Worm (Caenorhabditis elegans) whole organism, L4 larva: Measurements from ENCODE around the gene jmjd-3.1.

Experiments used
- F26F4.8 ChIP-seq: fragments of 200-800 bp; sonication (Bioruptor generic); conservative IDR thresholded peaks from 2 replicates; pipeline ENCODE4 v1.3.6; 2022; ENCODE audit warnings: missing genetic modification characterization, missing compliant biosample characterization
- F37D6.2 ChIP-seq: sonication (generic microtip); optimal IDR thresholded peaks from 2 replicates; lab custom pipeline; 2016; ENCODE audit warnings: mild to moderate bottlenecking, missing genetic modification characterization, missing compliant biosample characterization
- F44E2.7 ChIP-seq: fragments of 200-800 bp; sonication (Bioruptor generic); IDR thresholded peaks from 2 replicates; pipeline ENCODE4 v2.1.2; 2022; ENCODE audit warnings: missing genetic modification characterization, missing compliant biosample characterization
- R02D3.7 ChIP-seq: fragments of 150-350 bp; sonication (generic microtip); optimal IDR thresholded peaks from 3 replicates; lab custom pipeline; 2014; ENCODE audit warnings: missing biosample characterization, missing genetic modification characterization
- T26A8.4 ChIP-seq: fragments of 200-800 bp; sonication (Bioruptor generic); IDR thresholded peaks from 2 replicates; pipeline ENCODE4 v1.3.6; 2022; ENCODE audit warnings: missing genetic modification characterization, missing compliant biosample characterization
- Y105C5A.15 ChIP-seq: fragments of 200-800 bp; sonication (Bioruptor generic); IDR thresholded peaks from 2 replicates; pipeline ENCODE4 v1.3.6; 2022; ENCODE audit warnings: missing genetic modification characterization, missing compliant biosample characterization
- Y48G9A.11 ChIP-seq: fragments of 200-800 bp; sonication (Bioruptor generic); IDR thresholded peaks from 2 replicates; pipeline ENCODE4 v1.3.6; 2022; ENCODE audit warnings: missing genetic modification reagents, missing genetic modification characterization, missing compliant biosample characterization
- Y75B8A.6 ChIP-seq: fragments of 200-800 bp; sonication (Bioruptor generic); IDR thresholded peaks from 2 replicates; pipeline ENCODE4 v1.3.6; 2022; ENCODE audit warnings: missing genetic modification reagents, missing genetic modification characterization, missing compliant biosample characterization
- ZK546.5 ChIP-seq, 2 experiments: sonication (generic microtip); optimal IDR thresholded peaks; 2 replicates each; lab custom pipeline; 2017; ENCODE audit warnings: missing biosample characterization in 2 of 2, missing genetic modification characterization in 2 of 2
- aha-1 ChIP-seq: fragments of 150-350 bp; peaks from one replicate; lab custom pipeline; 2014; ENCODE audit warnings: missing biosample characterization, missing genetic modification characterization
- arid-1 ChIP-seq: fragments of 200-800 bp; sonication (Bioruptor generic); conservative IDR thresholded peaks from 2 replicates; pipeline ENCODE4 v1.3.6; 2022; ENCODE audit warnings: missing genetic modification reagents, missing genetic modification characterization, missing compliant biosample characterization
- ceh-44 ChIP-seq: fragments of 200-800 bp; sonication (Bioruptor generic); IDR thresholded peaks from 2 replicates; pipeline ENCODE4 v1.3.6; 2022; ENCODE audit warnings: missing genetic modification reagents, missing genetic modification characterization, missing compliant biosample characterization
- ceh-62 ChIP-seq: sonication (generic microtip); optimal IDR thresholded peaks from 2 replicates; lab custom pipeline; 2017; ENCODE audit warnings: missing biosample characterization, missing genetic modification characterization
- daf-12 ChIP-seq: fragments of 150-350 bp; optimal IDR thresholded peaks from 2 replicates; lab custom pipeline; 2014; ENCODE audit warnings: missing biosample characterization, missing genetic modification reagents, missing genetic modification characterization
- daf-16 ChIP-seq, 3 experiments: sonication (generic microtip); optimal IDR thresholded peaks; 2 replicates each; lab custom pipeline; 2016 to 2017; ENCODE audit warnings: missing genetic modification characterization in 3 of 3, missing genetic modification reagents in 3 of 3, mild to moderate bottlenecking in 2 of 3, missing compliant biosample characterization in 2 of 3, missing biosample characterization in 1 of 3, moderate library complexity in 1 of 3
- daf-19 ChIP-seq: fragments of 200-800 bp; sonication (Bioruptor generic); conservative IDR thresholded peaks from 2 replicates; pipeline ENCODE4 v1.3.6; 2022; ENCODE audit warnings: missing genetic modification characterization, missing compliant biosample characterization
- daf-8 ChIP-seq: fragments of 200-800 bp; sonication (Bioruptor generic); IDR thresholded peaks from 2 replicates; pipeline ENCODE4 v1.3.6; 2022; ENCODE audit warnings: missing genetic modification characterization, missing compliant biosample characterization
- dmd-8 ChIP-seq: fragments of 200-800 bp; sonication (Bioruptor generic); IDR thresholded peaks from 2 replicates; pipeline ENCODE4 v1.3.6; 2022; ENCODE audit warnings: missing genetic modification characterization, missing compliant biosample characterization
- dmd-9 ChIP-seq: fragments of 200-800 bp; sonication (Bioruptor generic); IDR thresholded peaks from 2 replicates; pipeline ENCODE4 v1.3.6; 2022; ENCODE audit warnings: missing genetic modification reagents, missing genetic modification characterization, missing compliant biosample characterization
- dpl-1 ChIP-seq: fragments of 150-350 bp; optimal IDR thresholded peaks from 2 replicates; lab custom pipeline; 2014; ENCODE audit warnings: missing biosample characterization, missing genetic modification reagents, missing genetic modification characterization
- fkh-10 ChIP-seq: fragments of 150-350 bp; optimal IDR thresholded peaks from 2 replicates; lab custom pipeline; 2014; ENCODE audit warnings: missing biosample characterization, missing genetic modification reagents, missing genetic modification characterization
- fos-1 ChIP-seq: fragments of 150-350 bp; optimal IDR thresholded peaks from 2 replicates; lab custom pipeline; 2014; ENCODE audit warnings: missing biosample characterization, missing genetic modification characterization
- gei-8 ChIP-seq: fragments of 200-800 bp; sonication (Bioruptor generic); optimal IDR thresholded peaks from 2 replicates; lab custom pipeline; 2018; ENCODE audit warnings: mild to moderate bottlenecking, missing genetic modification characterization, missing compliant biosample characterization
- lin-15B ChIP-seq: fragments of 150-350 bp; sonication (generic microtip); optimal IDR thresholded peaks from 3 replicates; lab custom pipeline; 2014; ENCODE audit warnings: missing biosample characterization, missing genetic modification characterization
- lin-29 ChIP-seq: fragments of 200-800 bp; sonication (Bioruptor generic); IDR thresholded peaks from 2 replicates; pipeline ENCODE4 v1.3.6; 2022; ENCODE audit warnings: missing genetic modification reagents, missing genetic modification characterization, missing compliant biosample characterization
- lin-39 ChIP-seq: fragments of 150-350 bp; optimal IDR thresholded peaks from 2 replicates; lab custom pipeline; 2014; ENCODE audit warnings: missing biosample characterization, missing genetic modification reagents, missing genetic modification characterization
- lsy-2 ChIP-seq, 2 experiments: fragments of 150-350 bp in 1 of 2; sonication (generic microtip) in 1 of 2; optimal IDR thresholded peaks; 2 replicates each; lab custom pipeline; 2014 to 2017; ENCODE audit warnings: missing biosample characterization in 2 of 2, missing genetic modification characterization in 2 of 2
- mdl-1 ChIP-seq, 2 experiments: fragments of 150-350 bp in 1 of 2; sonication (generic microtip) in 1 of 2; optimal IDR thresholded peaks; 2 replicates each; lab custom pipeline; 2014 to 2017; ENCODE audit warnings: missing biosample characterization in 2 of 2, missing genetic modification characterization in 2 of 2
- mep-1 ChIP-seq: fragments of 150-350 bp; sonication (generic microtip); optimal IDR thresholded peaks from 3 replicates; lab custom pipeline; 2014; ENCODE audit warnings: missing biosample characterization, missing genetic modification characterization
- mxl-2 ChIP-seq: fragments of 200-800 bp; sonication (Bioruptor generic); conservative IDR thresholded peaks from 2 replicates; pipeline ENCODE4 v1.3.6; 2022; ENCODE audit warnings: missing genetic modification reagents, missing genetic modification characterization, missing compliant biosample characterization
- nhr-10 ChIP-seq: fragments of 150-350 bp; optimal IDR thresholded peaks from 2 replicates; lab custom pipeline; 2014; ENCODE audit warnings: missing biosample characterization, missing genetic modification characterization
- nhr-102 ChIP-seq: sonication (generic microtip); optimal IDR thresholded peaks from 2 replicates; lab custom pipeline; 2016; ENCODE audit warnings: mild to moderate bottlenecking, missing genetic modification characterization, moderate library complexity, missing compliant biosample characterization
- nhr-42 ChIP-seq: fragments of 200-800 bp; sonication (Bioruptor generic); IDR thresholded peaks from 2 replicates; pipeline ENCODE4 v1.3.6; 2022; ENCODE audit warnings: missing genetic modification characterization, missing compliant biosample characterization
- nhr-48 ChIP-seq: sonication (generic microtip); optimal IDR thresholded peaks from 2 replicates; lab custom pipeline; 2016; ENCODE audit warnings: mild to moderate bottlenecking, missing genetic modification characterization, missing compliant biosample characterization
- nhr-6 ChIP-seq: fragments of 150-350 bp; optimal IDR thresholded peaks from 2 replicates; lab custom pipeline; 2014; ENCODE audit warnings: missing biosample characterization, missing genetic modification characterization
- nhr-77 ChIP-seq: fragments of 150-350 bp; optimal IDR thresholded peaks from 2 replicates; lab custom pipeline; 2014; ENCODE audit warnings: missing biosample characterization, missing genetic modification characterization
- pha-4 ChIP-seq, 2 experiments: fragments of 150-350 bp in 1 of 2; fragments of 200-800 bp in 1 of 2; sonication (Bioruptor generic) in 1 of 2; IDR thresholded peaks in 1 of 2; optimal IDR thresholded peaks in 1 of 2; 2 replicates each; pipeline versions ENCODE4 v1.3.6 to Lab custom; 2014 to 2022; ENCODE audit warnings: missing genetic modification characterization in 2 of 2, missing genetic modification reagents in 2 of 2, missing biosample characterization in 1 of 2, missing compliant biosample characterization in 1 of 2
- php-3 ChIP-seq: fragments of 200-800 bp; sonication (Bioruptor generic); IDR thresholded peaks from 2 replicates; pipeline ENCODE4 v1.3.6; 2022; ENCODE audit warnings: missing genetic modification reagents, missing genetic modification characterization, missing compliant biosample characterization
- pqm-1 ChIP-seq: sonication (generic microtip); optimal IDR thresholded peaks from 2 replicates; lab custom pipeline; 2017; ENCODE audit warnings: missing biosample characterization, missing genetic modification characterization
- saeg-2 ChIP-seq: fragments of 200-800 bp; sonication (Bioruptor generic); IDR thresholded peaks from 2 replicates; pipeline ENCODE4 v1.3.6; 2022; ENCODE audit warnings: missing genetic modification reagents, missing genetic modification characterization, missing compliant biosample characterization
- sdz-12 ChIP-seq: fragments of 200-800 bp; sonication (Bioruptor generic); optimal IDR thresholded peaks from 2 replicates; lab custom pipeline; 2018; ENCODE audit warnings: mild to moderate bottlenecking, missing genetic modification characterization, missing compliant biosample characterization
- set-16 ChIP-seq: fragments of 200-800 bp; sonication (Bioruptor generic); IDR thresholded peaks from 2 replicates; pipeline ENCODE4 v1.3.6; 2022; ENCODE audit warnings: missing genetic modification reagents, missing genetic modification characterization, missing compliant biosample characterization
- snpc-1.2 ChIP-seq: fragments of 200-800 bp; sonication (Bioruptor generic); IDR thresholded peaks from 2 replicates; pipeline ENCODE4 v1.3.6; 2022; ENCODE audit warnings: missing genetic modification reagents, missing genetic modification characterization, missing compliant biosample characterization
- snpc-4 ChIP-seq: fragments of 150-350 bp; optimal IDR thresholded peaks from 2 replicates; lab custom pipeline; 2014; ENCODE audit warnings: missing biosample characterization, missing genetic modification characterization
- tag-97 ChIP-seq: fragments of 200-800 bp; sonication (Bioruptor generic); IDR thresholded peaks from 2 replicates; pipeline ENCODE4 v1.3.6; 2022; ENCODE audit warnings: missing genetic modification characterization, missing compliant biosample characterization
- tra-1 ChIP-seq: fragments of 200-800 bp; sonication (Bioruptor generic); IDR thresholded peaks from 2 replicates; pipeline ENCODE4 v1.3.6; 2022; ENCODE audit warnings: missing genetic modification reagents, missing genetic modification characterization, missing compliant biosample characterization
- unc-130 ChIP-seq: sonication (generic microtip); optimal IDR thresholded peaks from 2 replicates; lab custom pipeline; 2016; ENCODE audit warnings: missing genetic modification reagents, missing genetic modification characterization, missing compliant biosample characterization
- unc-39 ChIP-seq: sonication (generic microtip); optimal IDR thresholded peaks from 2 replicates; lab custom pipeline; 2017; ENCODE audit warnings: missing biosample characterization, missing genetic modification characterization
- zfp-3 ChIP-seq: fragments of 200-800 bp; sonication (Bioruptor generic); conservative IDR thresholded peaks from 2 replicates; pipeline ENCODE4 v1.3.6; 2022; ENCODE audit warnings: missing genetic modification reagents, missing genetic modification characterization, missing compliant biosample characterization
- zip-11 ChIP-seq: fragments of 200-800 bp; sonication (Bioruptor generic); IDR thresholded peaks from 2 replicates; pipeline ENCODE4 v1.3.6; 2022; ENCODE audit warnings: missing genetic modification characterization, missing compliant biosample characterization
- ztf-11 ChIP-seq: fragments of 150-350 bp; optimal IDR thresholded peaks from 2 replicates; lab custom pipeline; 2014; ENCODE audit warnings: missing biosample characterization, missing genetic modification characterization
- ztf-7 ChIP-seq: fragments of 150-350 bp; optimal IDR thresholded peaks from 2 replicates; lab custom pipeline; 2014; ENCODE audit warnings: missing biosample characterization, missing genetic modification characterization

Gene jmjd-3.1

DNA sequence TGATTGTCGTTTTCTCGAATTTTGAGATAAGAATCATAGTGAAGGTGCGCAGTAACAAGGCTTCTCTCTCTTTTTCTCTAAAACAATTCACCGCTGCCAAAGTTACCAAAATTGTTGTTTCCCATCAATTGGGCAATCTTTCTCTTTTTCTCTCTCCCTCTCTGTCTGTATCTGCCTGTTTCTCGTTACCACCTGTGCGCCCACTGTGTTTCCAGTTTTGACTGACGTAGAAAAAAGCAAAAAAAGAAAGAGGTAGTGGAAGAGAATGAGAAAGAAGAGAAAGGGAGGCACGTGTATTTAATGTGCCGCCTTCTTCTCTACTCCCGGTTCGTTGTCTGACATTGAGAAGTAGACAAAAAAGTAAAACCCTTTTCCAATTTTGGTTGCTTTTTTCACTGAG lies 20.7 kb upstream of the jmjd-3.1 start (continued):
- TF ChIP-seq T26A8.4 (GFP tag; lab: Robert Waterston, UW) = peak; percentile 71
- TF ChIP-seq zip-11 (GFP tag; lab: Robert Waterston, UW) = no peak
- TF ChIP-seq nhr-42 (GFP tag; lab: Robert Waterston, UW) = no peak
- no peak for TF ChIP-seq gei-8 (GFP tag; lab: Kevin White, UChicago)
- 0 out of 2 replicates have a peak, but pooled peaks have one; percentile 24 for TF ChIP-seq arid-1
- TF ChIP-seq R02D3.7 (tag; lab: Kevin White, UChicago) = no peak
- no peak for TF ChIP-seq ceh-44 (GFP tag; lab: Robert Waterston, UW)
- TF ChIP-seq lin-15B = no peak
- TF ChIP-seq fkh-10 (GFP tag; lab: Kevin White, UChicago) = no peak
- peak; percentile 91 for TF ChIP-seq aha-1 (tag; lab: Kevin White, UChicago)
- TF ChIP-seq dmd-9 (GFP tag; lab: Robert Waterston, UW) = no peak
- TF ChIP-seq zfp-3 (GFP tag; lab: Robert Waterston, UW) = no peak
- TF ChIP-seq nhr-48 (tag; lab: Kevin White, UChicago) = peak; percentile 71
- no peak for TF ChIP-seq lin-39 (tag; lab: Kevin White, UChicago)
- peak; percentile 81 for TF ChIP-seq nhr-77 (tag; lab: Kevin White, UChicago)
- no peak for TF ChIP-seq daf-16 (GFP tag; optimal IDR thresholded peaks at IDR 0.05; lab: Kevin White, UChicago)
- peak; percentile 75 for TF ChIP-seq daf-16 (tag; optimal IDR thresholded peaks at IDR 0.05; lab: Kevin White, UChicago)
- TF ChIP-seq mep-1 (tag; lab: Kevin White, UChicago) = peak; percentile 75
- no peak for TF ChIP-seq Y105C5A.15 (GFP tag; lab: Robert Waterston, UW)
- no peak for TF ChIP-seq saeg-2
- 0 out of 2 replicates have a peak, but pooled peaks have one; percentile 8 for TF ChIP-seq set-16
- TF ChIP-seq daf-19 (GFP tag; lab: Robert Waterston, UW) = no peak
- no peak for TF ChIP-seq ZK546.5 (tag; optimal IDR thresholded peaks at IDR 0.05; lab: Kevin White, UChicago)
- no peak for TF ChIP-seq F44E2.7 (GFP tag; lab: Robert Waterston, UW)
- no peak for TF ChIP-seq ztf-7 (tag; lab: Kevin White, UChicago)
- no peak for TF ChIP-seq F37D6.2
- no peak for TF ChIP-seq fos-1
- TF ChIP-seq nhr-10 (tag; lab: Kevin White, UChicago) = no peak
- no peak for TF ChIP-seq F26F4.8 (GFP tag; lab: Robert Waterston, UW)
- no peak for TF ChIP-seq snpc-4 (tag; lab: Kevin White, UChicago)
- TF ChIP-seq ceh-62 = no peak
- TF ChIP-seq dpl-1 (GFP tag; lab: Kevin White, UChicago) = peak; percentile 23
- peak; percentile 88 for TF ChIP-seq tra-1 (GFP tag; lab: Robert Waterston, UW)
- TF ChIP-seq lin-29 (GFP tag; lab: Robert Waterston, UW) = no peak
- TF ChIP-seq unc-130 = no peak
- TF ChIP-seq daf-8 (GFP tag; lab: Robert Waterston, UW) = no peak
- TF ChIP-seq unc-39 = no peak
- peak; percentile 41; the same call in 1 of the 2 replicates for TF ChIP-seq pha-4 (GFP tag; IDR thresholded peaks at IDR 0.05; lab: Robert Waterston, UW)
- TF ChIP-seq pha-4 (tag; optimal IDR thresholded peaks at IDR 0.05; lab: Kevin White, UChicago) = no peak
- no peak for TF ChIP-seq sdz-12
- TF ChIP-seq nhr-6 = peak; percentile 78
- TF ChIP-seq tag-97 (GFP tag; lab: Robert Waterston, UW) = no peak
- TF ChIP-seq Y75B8A.6 (GFP tag; lab: Robert Waterston, UW) = no peak
- TF ChIP-seq snpc-1.2 (GFP tag; lab: Robert Waterston, UW) = no peak
- TF ChIP-seq mxl-2 (GFP tag; lab: Robert Waterston, UW) = peak; percentile 81
- no peak for TF ChIP-seq ztf-11 (tag; lab: Kevin White, UChicago)
- TF ChIP-seq mdl-1 (tag; optimal IDR thresholded peaks at IDR 0.05; lab: Kevin White, UChicago) = peak; percentile 54 to 95
- TF ChIP-seq dmd-8 = no peak
- TF ChIP-seq pqm-1 (tag; lab: Kevin White, UChicago) = peak; percentile 12
- peak; percentile 37 to 59 for TF ChIP-seq lsy-2 (tag; optimal IDR thresholded peaks at IDR 0.05; lab: Kevin White, UChicago)
- TF ChIP-seq nhr-102 (tag; lab: Kevin White, UChicago) = peak; percentile 53
- TF ChIP-seq Y48G9A.11 = no peak
- TF ChIP-seq php-3 (GFP tag; lab: Robert Waterston, UW) = no peak
- TF ChIP-seq daf-12 = no peak
